Fruit fly (Drosophila melanogaster) whole organism: ENCODE results near the gene CG6583.

Experiments used
- CG8478 ChIP-seq: fragments of >200 bp; optimal IDR thresholded peaks from 2 replicates; lab custom pipeline; 2018; ENCODE audit warnings: inconsistent platforms
- Dll ChIP-seq: fragments of >200 bp; optimal IDR thresholded peaks from 2 replicates; lab custom pipeline; 2017
- EcR ChIP-seq, 2 experiments: fragments of >200 bp; optimal IDR thresholded peaks; 2 replicates each; lab custom pipeline; 2017; ENCODE audit warnings: missing biosample characterization in 2 of 2, missing genetic modification characterization in 2 of 2, missing genetic modification reagents in 2 of 2
- psq ChIP-seq: fragments of >200 bp; optimal IDR thresholded peaks from 2 replicates; lab custom pipeline; 2017
- usp ChIP-seq: fragments of >200 bp; optimal IDR thresholded peaks from 2 replicates; lab custom pipeline; 2017; ENCODE audit warnings: missing biosample characterization, missing genetic modification characterization, mixed read lengths

DNA sequence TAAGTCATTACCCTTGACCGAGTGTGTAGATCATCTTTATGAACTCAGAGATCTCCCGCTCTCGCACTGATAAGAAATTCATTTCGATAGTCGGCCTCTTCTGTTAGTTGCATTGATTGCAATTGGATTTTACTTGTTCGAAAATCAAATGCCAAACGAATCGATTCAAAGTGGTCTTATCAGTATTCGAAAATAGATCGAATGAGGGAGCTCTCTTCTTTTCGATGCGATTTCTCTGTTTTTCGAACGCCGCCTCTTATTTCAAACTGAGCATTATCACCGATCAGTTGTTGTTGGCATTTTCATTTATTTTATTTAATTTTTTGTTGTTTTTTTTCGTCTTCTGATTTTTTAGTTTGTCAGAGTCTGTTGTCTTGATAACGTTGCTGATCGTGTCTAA is 28.6 kb upstream of the CG6583 start:
- TF ChIP-seq Dll (lab: Kevin White, UChicago) (no peak), psq (lab: Kevin White, UChicago) (no peak), CG8478 (lab: Kevin White, UChicago) (no peak), usp (GFP tag; lab: Kevin White, UChicago) (no peak), EcR (GFP tag; optimal IDR thresholded peaks at IDR 0.05; lab: Kevin White, UChicago) (no peak)
